Worm (Caenorhabditis elegans) whole organism, L1 larva: Measurements from ENCODE around the gene tbx-37.

Experiments used
- nhr-11 ChIP-seq: fragments of 150-350 bp; optimal IDR thresholded peaks from 2 replicates; lab custom pipeline; 2014; ENCODE audit warnings: missing biosample characterization, missing genetic modification characterization
- nhr-77 ChIP-seq: fragments of 150-350 bp; optimal IDR thresholded peaks from 2 replicates; lab custom pipeline; 2014; ENCODE audit warnings: missing biosample characterization, missing genetic modification characterization

DNA sequence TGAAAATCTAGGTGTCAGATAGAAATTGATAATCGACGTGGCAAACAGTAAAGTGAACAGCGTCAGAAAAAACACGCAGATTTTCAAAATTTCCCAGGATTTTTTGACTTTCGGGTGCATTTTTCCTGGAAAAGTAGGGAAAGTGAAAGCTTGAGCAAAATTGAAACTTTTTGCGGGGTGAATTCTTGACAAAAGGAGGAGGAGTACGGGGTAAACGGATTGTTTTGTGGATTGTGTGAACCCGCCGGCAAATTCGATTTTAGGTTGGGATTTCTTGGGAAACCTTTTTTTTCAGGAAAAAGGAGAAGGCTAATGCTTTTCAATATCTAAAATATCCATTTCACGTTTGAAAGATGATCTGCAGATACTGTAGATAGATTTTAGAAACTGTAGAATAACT lies 7.8 kb upstream of the tbx-37 start, which contains the start of gene Y47D3A.34:
- no peak for TF ChIP-seq nhr-77 (tag; lab: Kevin White, UChicago)
- TF ChIP-seq nhr-11 (tag; lab: Kevin White, UChicago) = no peak
